Fruit fly (Drosophila melanogaster): ENCODE results near the gene Tmem43.

dm6 chr3L:7915808-7916619 lies 1.1 kb upstream of the Tmem43 start:
- no peak for TF ChIP-seq CG5204 (GFP tag; optimal IDR thresholded peaks at IDR 0.05)
- no peak for TF ChIP-seq cic (GFP tag; optimal IDR thresholded peaks at IDR 0.05)
- no peak for TF ChIP-seq bab1 (GFP tag; optimal IDR thresholded peaks at IDR 0.05)
- TF ChIP-seq CG7101 (tag; optimal IDR thresholded peaks at IDR 0.05) = no peak
- TF ChIP-seq CG12768 (GFP tag; optimal IDR thresholded peaks at IDR 0.05) = no peak
- TF ChIP-seq CG1620 (GFP tag; optimal IDR thresholded peaks at IDR 0.05) = no peak
- no peak for TF ChIP-seq CG14711 (tag; optimal IDR thresholded peaks at IDR 0.05)
- no peak for TF ChIP-seq cnc (optimal IDR thresholded peaks at IDR 0.05)
- no peak for TF ChIP-seq toe (GFP tag; optimal IDR thresholded peaks at IDR 0.05)
- no peak for TF ChIP-seq tj (GFP tag; optimal IDR thresholded peaks at IDR 0.05)

All from whole organism, adult.